Worm (Caenorhabditis elegans) whole organism, late embryonic: ENCODE measurements around the gene T01B4.3.

Experiments used
- F13H6.1 ChIP-seq: sonication (generic microtip); optimal IDR thresholded peaks from 2 replicates; lab custom pipeline; 2016; ENCODE audit warnings: missing genetic modification characterization, missing compliant biosample characterization
- K09A11.1 ChIP-seq: sonication (generic microtip); optimal IDR thresholded peaks from 2 replicates; lab custom pipeline; 2017; ENCODE audit warnings: antibody characterized with exemption, mild to moderate bottlenecking, missing genetic modification characterization, missing compliant biosample characterization; ENCODE audit not compliant: insufficient read depth
- T23F11.4 ChIP-seq: fragments of 200-800 bp; sonication (Bioruptor generic); optimal IDR thresholded peaks from 2 replicates; lab custom pipeline; 2018; ENCODE audit warnings: mild to moderate bottlenecking, missing genetic modification characterization, missing compliant biosample characterization
- ahr-1 ChIP-seq: sonication (generic microtip); optimal IDR thresholded peaks from 2 replicates; lab custom pipeline; 2016; ENCODE audit warnings: missing genetic modification characterization, missing compliant biosample characterization
- ceh-18 ChIP-seq: sonication (generic microtip); optimal IDR thresholded peaks from 2 replicates; lab custom pipeline; 2016; ENCODE audit warnings: missing genetic modification characterization, missing compliant biosample characterization
- ceh-2 ChIP-seq: sonication (generic microtip); optimal IDR thresholded peaks from 2 replicates; lab custom pipeline; 2016; ENCODE audit warnings: missing genotype, missing genetic modification characterization, missing compliant biosample characterization
- ceh-22 ChIP-seq: sonication (generic microtip); optimal IDR thresholded peaks from 2 replicates; lab custom pipeline; 2017; ENCODE audit warnings: missing biosample characterization, missing genetic modification characterization
- ceh-24 ChIP-seq: sonication (generic microtip); optimal IDR thresholded peaks from 2 replicates; lab custom pipeline; 2016; ENCODE audit warnings: mild to moderate bottlenecking, missing genetic modification characterization, missing compliant biosample characterization
- ceh-30 ChIP-seq: fragments of 150-350 bp; optimal IDR thresholded peaks from 2 replicates; lab custom pipeline; 2014; ENCODE audit warnings: missing biosample characterization, missing genetic modification characterization
- ceh-34 ChIP-seq: sonication (generic microtip); optimal IDR thresholded peaks from 2 replicates; lab custom pipeline; 2016; ENCODE audit warnings: mild to moderate bottlenecking, missing genetic modification characterization, missing compliant biosample characterization
- ceh-45 ChIP-seq: fragments of 200-800 bp; sonication (Bioruptor generic); IDR thresholded peaks from 2 replicates; pipeline ENCODE4 v1.3.6; 2022; ENCODE audit warnings: missing genetic modification reagents, missing genetic modification characterization, missing compliant biosample characterization
- ceh-48 ChIP-seq: sonication (generic microtip); optimal IDR thresholded peaks from 2 replicates; lab custom pipeline; 2016; ENCODE audit warnings: missing genetic modification characterization, inconsistent platforms, missing compliant biosample characterization
- ceh-6 ChIP-seq: fragments of 200-800 bp; sonication (Bioruptor generic); optimal IDR thresholded peaks from 2 replicates; lab custom pipeline; 2018; ENCODE audit warnings: mild to moderate bottlenecking, missing genetic modification characterization, missing compliant biosample characterization
- ceh-9 ChIP-seq: sonication (generic microtip); optimal IDR thresholded peaks from 2 replicates; lab custom pipeline; 2016; ENCODE audit warnings: mild to moderate bottlenecking, missing genetic modification characterization, inconsistent platforms, missing compliant biosample characterization
- dmd-4 ChIP-seq: sonication (generic microtip); optimal IDR thresholded peaks from 2 replicates; lab custom pipeline; 2016; ENCODE audit warnings: borderline replicate concordance, missing genetic modification characterization, missing compliant biosample characterization
- ets-4 ChIP-seq: sonication (generic microtip); optimal IDR thresholded peaks from 2 replicates; lab custom pipeline; 2016; ENCODE audit warnings: missing genetic modification characterization, missing compliant biosample characterization
- eyg-1 ChIP-seq: sonication (generic microtip); optimal IDR thresholded peaks from 2 replicates; lab custom pipeline; 2016; ENCODE audit warnings: missing genotype, missing genetic modification characterization, missing compliant biosample characterization
- fax-1 ChIP-seq: sonication (generic microtip); optimal IDR thresholded peaks from 2 replicates; lab custom pipeline; 2016; ENCODE audit warnings: missing genotype, missing genetic modification characterization, missing compliant biosample characterization
- fkh-10 ChIP-seq: fragments of 150-350 bp; optimal IDR thresholded peaks from 2 replicates; lab custom pipeline; 2014; ENCODE audit warnings: missing biosample characterization, missing genetic modification reagents, missing genetic modification characterization
- gmeb-2 ChIP-seq: sonication (generic microtip); optimal IDR thresholded peaks from 2 replicates; lab custom pipeline; 2016; ENCODE audit warnings: missing genetic modification characterization, inconsistent platforms, missing compliant biosample characterization
- hlh-15 ChIP-seq: sonication (generic microtip); optimal IDR thresholded peaks from 2 replicates; lab custom pipeline; 2016; ENCODE audit warnings: missing genetic modification characterization, missing compliant biosample characterization
- hlh-6 ChIP-seq: sonication (generic microtip); optimal IDR thresholded peaks from 2 replicates; lab custom pipeline; 2016; ENCODE audit warnings: missing genotype, missing genetic modification characterization, missing compliant biosample characterization
- lim-6 ChIP-seq: sonication (generic microtip); optimal IDR thresholded peaks from 2 replicates; lab custom pipeline; 2016; ENCODE audit warnings: missing genetic modification characterization, missing compliant biosample characterization
- madf-2 ChIP-seq: sonication (generic microtip); optimal IDR thresholded peaks from 2 replicates; lab custom pipeline; 2017; ENCODE audit warnings: missing genetic modification characterization, missing compliant biosample characterization
- nfya-1 ChIP-seq: sonication (generic microtip); optimal IDR thresholded peaks from 2 replicates; lab custom pipeline; 2017; ENCODE audit warnings: missing genetic modification characterization, mild to moderate bottlenecking, missing compliant biosample characterization, antibody characterized with exemption, moderate library complexity
- nhr-232 ChIP-seq: sonication (generic microtip); optimal IDR thresholded peaks from 2 replicates; lab custom pipeline; 2016; ENCODE audit warnings: missing genetic modification characterization, missing compliant biosample characterization
- odd-2 ChIP-seq: sonication (generic microtip); optimal IDR thresholded peaks from 2 replicates; lab custom pipeline; 2017; ENCODE audit warnings: antibody characterized with exemption, mild to moderate bottlenecking, missing genetic modification characterization, missing compliant biosample characterization
- pat-9 ChIP-seq: fragments of 200-800 bp; sonication (Bioruptor generic); optimal IDR thresholded peaks from 2 replicates; lab custom pipeline; 2018; ENCODE audit warnings: mild to moderate bottlenecking, missing genetic modification characterization, moderate library complexity, missing compliant biosample characterization
- pha-2 ChIP-seq: sonication (generic microtip); optimal IDR thresholded peaks from 2 replicates; lab custom pipeline; 2017; ENCODE audit warnings: mild to moderate bottlenecking, missing genetic modification characterization, missing compliant biosample characterization
- pros-1 ChIP-seq: fragments of 150-350 bp; optimal IDR thresholded peaks from 2 replicates; lab custom pipeline; 2014; ENCODE audit warnings: missing biosample characterization, missing genetic modification reagents, missing genetic modification characterization
- sdc-2 ChIP-seq: sonication (generic microtip); optimal IDR thresholded peaks from 2 replicates; lab custom pipeline; 2016; ENCODE audit warnings: missing genotype, missing genetic modification characterization, missing compliant biosample characterization
- unc-55 ChIP-seq: sonication (generic microtip); optimal IDR thresholded peaks from 2 replicates; lab custom pipeline; 2017; ENCODE audit warnings: missing biosample characterization, missing genetic modification reagents, missing genetic modification characterization
- unc-86 ChIP-seq: sonication (generic microtip); optimal IDR thresholded peaks from 2 replicates; lab custom pipeline; 2016; ENCODE audit warnings: missing genetic modification characterization, missing compliant biosample characterization
- zip-5 ChIP-seq: sonication (generic microtip); optimal IDR thresholded peaks from 2 replicates; lab custom pipeline; 2016; ENCODE audit warnings: missing genetic modification characterization, missing compliant biosample characterization
- ztf-16 ChIP-seq: sonication (generic microtip); optimal IDR thresholded peaks from 2 replicates; lab custom pipeline; 2017; ENCODE audit warnings: missing genetic modification characterization, missing compliant biosample characterization

Gene T01B4.3

DNA sequence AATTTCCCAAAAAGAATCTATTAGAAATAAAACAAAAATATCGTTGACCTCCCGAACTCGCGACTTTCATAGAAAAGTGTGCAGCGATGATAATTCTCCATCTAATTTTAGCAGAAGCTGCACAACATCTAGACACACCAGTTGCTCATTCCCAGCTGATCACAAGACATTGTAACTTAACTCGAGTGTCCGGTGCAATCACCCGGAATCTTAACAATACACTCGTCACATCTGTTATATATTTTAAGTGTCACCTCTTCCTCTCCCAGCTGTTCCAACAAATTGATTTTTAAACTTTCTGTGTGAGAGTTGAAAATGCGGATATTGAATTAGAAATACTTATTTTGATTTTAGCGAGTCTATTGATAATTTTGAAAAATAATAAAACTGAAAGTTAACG, 3.8 kb upstream of the T01B4.3 start:
- TF ChIP-seq fax-1: no peak
- no peak for TF ChIP-seq ceh-2 (tag; lab: Kevin White, UChicago)
- TF ChIP-seq zip-5: no peak
- no peak for TF ChIP-seq unc-55
- TF ChIP-seq odd-2 (tag; lab: Kevin White, UChicago): no peak
- TF ChIP-seq pat-9: no peak
- TF ChIP-seq ceh-24 (tag; lab: Kevin White, UChicago): no peak
- TF ChIP-seq ahr-1 (tag; lab: Kevin White, UChicago): no peak
- TF ChIP-seq ceh-34 (tag; lab: Kevin White, UChicago): no peak
- no peak for TF ChIP-seq madf-2 (tag; lab: Kevin White, UChicago)
- no peak for TF ChIP-seq ets-4 (tag; lab: Kevin White, UChicago)
- TF ChIP-seq gmeb-2 (tag; lab: Kevin White, UChicago): no peak
- no peak for TF ChIP-seq ceh-48 (tag; lab: Kevin White, UChicago)

DNA sequence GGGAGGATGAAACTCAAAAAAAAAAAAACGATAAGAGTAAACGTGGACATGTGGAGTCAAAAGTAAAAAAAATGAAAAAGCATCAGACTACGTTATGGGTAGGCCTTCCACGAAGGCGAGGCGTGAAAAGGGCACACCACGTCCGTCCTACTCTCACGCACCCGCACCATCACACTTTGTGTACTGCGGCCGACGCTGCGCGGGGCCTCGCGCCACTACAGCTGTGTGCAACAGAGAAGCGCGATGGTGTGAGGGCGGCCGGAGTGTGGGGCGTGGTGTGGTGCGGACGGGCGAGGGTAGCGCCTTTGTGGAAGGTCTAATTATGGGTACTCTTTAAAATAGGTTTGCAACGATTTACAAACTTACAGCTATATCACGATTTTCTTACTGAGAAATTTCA, 719 bp upstream of the T01B4.3 start:
- TF ChIP-seq ceh-22 (tag; lab: Kevin White, UChicago) (no peak), odd-2 (tag; lab: Kevin White, UChicago) (no peak), hlh-6 (tag; lab: Kevin White, UChicago) (peak; percentile 37)

DNA sequence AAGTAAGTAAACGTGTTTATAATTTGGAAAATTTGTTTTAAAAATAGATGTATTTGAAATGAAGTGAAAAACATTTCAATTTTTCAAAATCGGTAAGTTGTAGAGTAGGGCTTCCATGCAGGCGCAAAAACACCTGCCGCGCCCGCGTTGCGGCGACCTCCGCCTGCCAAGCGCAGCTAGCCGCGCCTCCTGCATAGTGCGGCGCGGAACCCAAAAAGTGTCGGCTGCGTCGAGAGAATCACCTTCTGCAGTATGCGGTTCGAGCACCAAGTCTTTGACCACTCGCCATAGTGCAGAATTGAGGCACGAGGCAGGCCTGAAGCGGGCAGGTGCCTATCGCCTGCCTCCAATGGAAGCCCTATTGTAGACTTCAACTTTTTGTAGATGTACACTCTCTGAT, 7.8 kb downstream of the T01B4.3 start:
- TF ChIP-seq zip-5: no peak
- no peak for TF ChIP-seq ceh-6
- no peak for TF ChIP-seq lim-6 (tag; lab: Kevin White, UChicago)
- TF ChIP-seq K09A11.1 (tag; lab: Kevin White, UChicago): no peak
- no peak for TF ChIP-seq ceh-30 (tag; lab: Kevin White, UChicago)

DNA sequence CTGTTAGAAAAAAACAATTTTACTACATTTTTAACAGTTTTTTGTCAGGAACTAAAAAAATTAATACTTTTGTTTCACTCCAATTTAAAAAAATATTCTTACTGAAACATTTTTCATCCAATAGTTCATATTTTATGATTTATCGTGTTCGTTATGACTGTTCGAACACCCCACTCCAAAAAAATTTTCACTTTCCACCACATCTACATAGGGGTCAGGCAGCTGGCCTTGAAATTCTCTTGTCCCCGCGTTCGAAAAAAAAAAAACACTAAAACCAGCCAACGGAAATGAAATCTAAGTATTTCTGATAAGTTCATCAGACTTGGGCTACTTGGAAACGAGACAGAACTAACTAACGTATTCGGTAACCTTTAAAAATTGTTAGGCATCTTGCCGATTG, 11.4 kb downstream of the T01B4.3 start, which contains the start of gene twk-22:
Gene twk-22, plus strand, starts transcription at position 301 of the 400 bp plus-strand sequence.
- TF ChIP-seq ceh-6 (no peak), pha-2 (tag; lab: Kevin White, UChicago) (no peak), ztf-16 (tag; lab: Kevin White, UChicago) (no peak)

DNA sequence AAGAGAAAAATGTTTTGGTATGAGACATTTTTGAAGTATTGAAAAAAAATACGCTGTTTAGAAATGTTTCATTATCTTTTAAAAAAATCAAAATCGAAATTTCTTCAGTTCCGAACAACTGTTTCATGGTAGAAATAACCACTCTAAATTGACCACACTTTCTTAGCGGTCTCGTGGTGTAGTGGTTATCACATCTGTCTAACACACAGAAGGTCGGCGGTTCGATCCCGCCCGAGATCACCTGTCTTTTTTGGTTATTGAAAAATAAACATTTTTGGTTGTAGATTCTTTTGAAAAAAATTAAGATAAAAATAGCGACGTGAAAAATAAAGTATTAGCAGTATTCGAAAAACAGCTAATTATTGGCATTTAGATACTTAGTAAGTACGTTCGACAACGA, 17.1 kb downstream of the T01B4.3 start:
- TF ChIP-seq T23F11.4 (GFP tag; lab: Kevin White, UChicago) (no peak), ceh-45 (no peak), eyg-1 (tag; lab: Kevin White, UChicago) (no peak), nhr-232 (tag; lab: Kevin White, UChicago) (no peak), F13H6.1 (tag; lab: Kevin White, UChicago) (no peak), nfya-1 (no peak), unc-86 (no peak), fkh-10 (GFP tag; lab: Kevin White, UChicago) (no peak)
- TF ChIP-seq, all 69 proteins: peak for 0

DNA sequence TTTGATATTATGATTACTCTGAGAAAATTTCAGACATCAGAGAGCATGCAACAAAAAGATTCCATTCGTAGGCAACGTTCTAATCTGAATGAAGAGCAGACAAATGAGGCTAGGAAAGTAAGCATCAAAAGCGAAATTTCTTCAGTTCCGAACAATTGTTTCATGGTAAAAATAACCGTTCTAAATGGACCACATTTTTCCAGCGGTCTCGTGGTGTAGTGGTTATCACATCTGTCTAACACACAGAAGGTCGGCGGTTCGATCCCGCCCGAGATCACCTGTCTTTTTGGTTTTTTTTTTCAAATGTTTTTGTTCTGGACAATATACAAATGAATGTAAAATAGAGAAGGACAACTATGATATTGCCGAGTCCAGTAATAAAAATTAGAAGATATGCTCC, 17.7 kb downstream of the T01B4.3 start, which contains the start of gene twk-21:
Gene twk-21, plus strand, starts transcription at position 34 of the 400 bp plus-strand sequence.
- no peak for TF ChIP-seq pros-1 (tag; lab: Kevin White, UChicago)
- no peak for TF ChIP-seq ceh-18 (tag; lab: Kevin White, UChicago)
- no peak for TF ChIP-seq dmd-4 (tag; lab: Kevin White, UChicago)
- no peak for TF ChIP-seq sdc-2 (tag; lab: Kevin White, UChicago)
- TF ChIP-seq ceh-30 (tag; lab: Kevin White, UChicago): no peak
- no peak for TF ChIP-seq unc-86
- TF ChIP-seq pat-9: no peak
- TF ChIP-seq hlh-15: no peak
- no peak for TF ChIP-seq ceh-9 (tag; lab: Kevin White, UChicago)
- no peak for TF ChIP-seq ceh-48 (tag; lab: Kevin White, UChicago)
